Fruit fly (Drosophila melanogaster) Kc167 (cell line): ENCODE data around the gene rha.

Source experiments
- insv ChIP-seq: fragments of >200 bp; optimal IDR thresholded peaks from 3 replicates; lab custom pipeline; 2018; ENCODE audit warnings: missing external identifiers
- ttk ChIP-seq: sonication (Bioruptor generic); optimal IDR thresholded peaks from 2 replicates; lab custom pipeline; 2017; ENCODE audit warnings: missing external identifiers

- TF ChIP-seq ttk (lab: Kevin White, UChicago): no peak
- no peak for TF ChIP-seq insv (lab: Kevin White, UChicago)
These were observed 44.6 kb upstream of the rha start, which contains the start of gene CG31102 for dm6 chr3R:25295320-25296020.
